Worm (Caenorhabditis elegans): ENCODE measurements around the gene bet-2.

bet-2 gene

ce11 chrX:10524483-10524948, 44.6 kb upstream of the bet-2 start, which contains the start of the genes mboa-7 and git-1 (continued):
- TF ChIP-seq nhr-25 (tag; optimal IDR thresholded peaks at IDR 0.05): no peak
- TF ChIP-seq unc-62 (GFP tag; optimal IDR thresholded peaks at IDR 0.05): no peak
- TF ChIP-seq egl-27 (tag; optimal IDR thresholded peaks at IDR 0.05): peak; percentile 6
- TF ChIP-seq nhr-6 (tag; optimal IDR thresholded peaks at IDR 0.05): no peak
- peak; percentile 56 for TF ChIP-seq F13H6.1 (tag; optimal IDR thresholded peaks at IDR 0.05)
- TF ChIP-seq ceh-82 (tag; optimal IDR thresholded peaks at IDR 0.05): no peak
- TF ChIP-seq nhr-129 (tag; optimal IDR thresholded peaks at IDR 0.05): peak; percentile 68
- no peak for TF ChIP-seq aly-2 (tag; optimal IDR thresholded peaks at IDR 0.05)
- no peak for TF ChIP-seq mbf-1 (tag; optimal IDR thresholded peaks at IDR 0.05)
- no peak for TF ChIP-seq unc-39 (tag; optimal IDR thresholded peaks at IDR 0.05)

ce11 chrX:10527414-10527813, 41.7 kb upstream of the bet-2 start:
- TF ChIP-seq nhr-11 (tag; optimal IDR thresholded peaks at IDR 0.05): no peak
- TF ChIP-seq fos-1 (tag; optimal IDR thresholded peaks at IDR 0.05): peak; percentile 13
- no peak for TF ChIP-seq zag-1 (tag; optimal IDR thresholded peaks at IDR 0.05)
- no peak for TF ChIP-seq nhr-23 (tag; optimal IDR thresholded peaks at IDR 0.05)
- TF ChIP-seq ceh-16 (tag; optimal IDR thresholded peaks at IDR 0.05): no peak
- no peak for TF ChIP-seq ztf-1 (GFP tag; conservative IDR thresholded peaks at IDR 0.05)
- TF ChIP-seq sma-9 (GFP tag; optimal IDR thresholded peaks at IDR 0.05): peak; percentile 42
- no peak for TF ChIP-seq sma-9 (tag; optimal IDR thresholded peaks at IDR 0.05)

- TF ChIP-seq nhr-23 (tag; optimal IDR thresholded peaks at IDR 0.05): no peak
- no peak for TF ChIP-seq lin-39 (tag; optimal IDR thresholded peaks at IDR 0.05)
- TF ChIP-seq unc-39 (tag; optimal IDR thresholded peaks at IDR 0.05): no peak
- peak; percentile 38 for TF ChIP-seq fos-1 (tag; optimal IDR thresholded peaks at IDR 0.05)
- no peak for TF ChIP-seq elt-3 (tag; optimal IDR thresholded peaks at IDR 0.05)
Observed at ce11 chrX:10528993-10529392, 40.1 kb upstream of the bet-2 start, which contains the start of the genes F14F3.5 and slcf-1. Gene F14F3.5 (minus strand): TSS chrX:10529226. Gene slcf-1 (plus strand): TSS chrX:10529294.

ce11 chrX:10532180-10532833, 36.8 kb upstream of the bet-2 start:
- TF ChIP-seq nhr-237 (tag; optimal IDR thresholded peaks at IDR 0.05) (no peak), sma-9 (GFP tag; optimal IDR thresholded peaks at IDR 0.05) (peak; percentile 68), sma-9 (tag; optimal IDR thresholded peaks at IDR 0.05) (no peak), nhr-6 (tag; optimal IDR thresholded peaks at IDR 0.05) (no peak), fos-1 (tag; optimal IDR thresholded peaks at IDR 0.05) (peak; percentile 74), skn-1 (tag; optimal IDR thresholded peaks at IDR 0.05) (peak; percentile 55), F13H6.1 (tag; optimal IDR thresholded peaks at IDR 0.05) (peak; percentile 52)

- TF ChIP-seq nhr-21 (tag; optimal IDR thresholded peaks at IDR 0.05): no peak
- peak; percentile 68 for TF ChIP-seq fos-1 (tag; optimal IDR thresholded peaks at IDR 0.05)
- no peak for TF ChIP-seq ceh-82 (tag; optimal IDR thresholded peaks at IDR 0.05)
- no peak for TF ChIP-seq nhr-129 (tag; optimal IDR thresholded peaks at IDR 0.05)
- peak; percentile 16 for TF ChIP-seq sma-9 (GFP tag; optimal IDR thresholded peaks at IDR 0.05)
- no peak for TF ChIP-seq sma-9 (tag; optimal IDR thresholded peaks at IDR 0.05)
Observed at ce11 chrX:10533447-10533846, 35.6 kb upstream of the bet-2 start, which contains the start of gene glo-3. Gene glo-3 (plus strand): TSS chrX:10533699.

- TF ChIP-seq ztf-1 (GFP tag; conservative IDR thresholded peaks at IDR 0.05): no peak
- no peak for TF ChIP-seq crh-2 (tag; optimal IDR thresholded peaks at IDR 0.05)
- no peak for TF ChIP-seq nhr-23 (tag; optimal IDR thresholded peaks at IDR 0.05)
- no peak for TF ChIP-seq peb-1 (tag; optimal IDR thresholded peaks at IDR 0.05)
- no peak for TF ChIP-seq fos-1 (tag; optimal IDR thresholded peaks at IDR 0.05)
- TF ChIP-seq mab-5 (tag; optimal IDR thresholded peaks at IDR 0.05): no peak
- TF ChIP-seq sma-3 (GFP tag; optimal IDR thresholded peaks at IDR 0.05): no peak
- TF ChIP-seq egl-27 (tag; optimal IDR thresholded peaks at IDR 0.05): no peak
- TF ChIP-seq dmd-4 (tag; optimal IDR thresholded peaks at IDR 0.05): no peak
- no peak for TF ChIP-seq nhr-77 (tag; optimal IDR thresholded peaks at IDR 0.05)
- TF ChIP-seq mdl-1 (tag; optimal IDR thresholded peaks at IDR 0.05): no peak
- TF ChIP-seq lin-13 (GFP tag; optimal IDR thresholded peaks at IDR 0.05): no peak
Observed at ce11 chrX:10534625-10535244, 34.3 kb upstream of the bet-2 start.

Data from whole organism, L2 larva.